Fruit fly (Drosophila melanogaster): ENCODE measurements around the gene Ack.

Gene Ack

dm6 chr3L:4142064-4142463, 34.1 kb downstream of the Ack start, which contains the start of gene CG32260:
Gene CG32260 (plus strand): TSS chr3L:4142364.
- no peak for TF ChIP-seq dan (GFP tag; IDR thresholded peaks at IDR 0.05)
- no peak for TF ChIP-seq CG43689 (GFP tag; IDR thresholded peaks at IDR 0.05)
- TF ChIP-seq Dad (GFP tag; optimal IDR thresholded peaks at IDR 0.05) = no peak
- no peak for TF ChIP-seq CG4360 (GFP tag; IDR thresholded peaks at IDR 0.05)
- peak; percentile 60 for TF ChIP-seq Ets65A (GFP tag)
- TF ChIP-seq kni (GFP tag; optimal IDR thresholded peaks at IDR 0.05) = no peak
- TF ChIP-seq trh (GFP tag; optimal IDR thresholded peaks at IDR 0.05) = no peak

DNA sequence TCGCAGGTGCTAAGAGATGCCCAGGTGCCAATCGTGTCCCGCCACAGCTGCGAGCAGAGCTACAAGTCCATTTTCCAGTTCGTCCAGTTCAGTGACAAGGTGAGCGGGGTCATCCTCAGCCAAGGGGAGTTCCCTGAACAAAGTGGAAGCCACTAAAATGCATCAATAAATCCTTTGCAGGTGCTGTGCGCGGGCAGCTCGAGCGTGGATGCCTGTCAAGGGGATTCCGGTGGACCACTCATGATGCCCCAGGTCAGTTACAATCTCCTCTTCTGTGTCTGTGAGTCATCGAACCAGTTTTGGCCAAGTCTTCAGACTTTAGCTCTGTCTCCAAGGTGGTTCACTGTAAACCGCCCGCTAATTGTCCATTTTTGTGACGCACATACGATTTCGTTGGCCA, 37.2 kb downstream of the Ack start:
- TF ChIP-seq danr (GFP tag; IDR thresholded peaks at IDR 0.05) (no peak), chinmo (GFP tag; IDR thresholded peaks at IDR 0.05; ENCODE audit: partially characterized antibody) (0 out of 4 replicates have a peak, but pooled peaks have one; percentile 24)

- TF ChIP-seq CHES-1-like (GFP tag; optimal IDR thresholded peaks at IDR 0.05) (no peak), jing (GFP tag; optimal IDR thresholded peaks at IDR 0.05) (no peak), CG8359 (GFP tag; optimal IDR thresholded peaks at IDR 0.05; ENCODE audit: borderline replicate concordance) (no peak), shn (GFP tag; optimal IDR thresholded peaks at IDR 0.05) (no peak), CG12769 (tag; optimal IDR thresholded peaks at IDR 0.05) (peak; percentile 67), Bgb (GFP tag; IDR thresholded peaks at IDR 0.05; ENCODE audit: partially characterized antibody) (no peak), sens (GFP tag) (peak; percentile 4), CG3995 (GFP tag; optimal IDR thresholded peaks at IDR 0.05) (peak; percentile 28), D (optimal IDR thresholded peaks at IDR 0.05) (no peak), D (GFP tag; optimal IDR thresholded peaks at IDR 0.05) (no peak), MBD-R2 (GFP tag; IDR thresholded peaks at IDR 0.05) (no peak), CG14667 (GFP tag; IDR thresholded peaks at IDR 0.05) (no peak), ham (GFP tag; IDR thresholded peaks at IDR 0.05) (0 out of 2 replicates have a peak, but pooled peaks have one; percentile 31), caup (GFP tag; optimal IDR thresholded peaks at IDR 0.05; ENCODE audit: severe bottlenecking) (no peak), CG3065 (GFP tag; optimal IDR thresholded peaks at IDR 0.05) (no peak), Rfx (GFP tag; IDR thresholded peaks at IDR 0.05) (peak; percentile 36; the same call in 1 of the 2 replicates), vvl (GFP tag; IDR thresholded peaks at IDR 0.05) (0 out of 2 replicates have a peak, but pooled peaks have one; percentile 21), CG4707 (GFP tag; optimal IDR thresholded peaks at IDR 0.05) (no peak), CG9727 (GFP tag; optimal IDR thresholded peaks at IDR 0.05) (no peak), CG16815 (GFP tag; optimal IDR thresholded peaks at IDR 0.05) (no peak), cas (GFP tag; IDR thresholded peaks at IDR 0.05) (no peak), CG13894 (tag; optimal IDR thresholded peaks at IDR 0.05) (peak; percentile 50), unc-4 (GFP tag; IDR thresholded peaks at IDR 0.05; ENCODE audit: partially characterized antibody) (0 out of 2 replicates have a peak, but pooled peaks have one; percentile 17), CG17385 (GFP tag; optimal IDR thresholded peaks at IDR 0.05) (no peak), CG34224 (GFP tag; IDR thresholded peaks at IDR 0.05; ENCODE audit: partially characterized antibody) (0 out of 3 replicates have a peak, but pooled peaks have one; percentile 17), h (optimal IDR thresholded peaks at IDR 0.05) (no peak), grn (GFP tag; optimal IDR thresholded peaks at IDR 0.05) (no peak), chinmo (GFP tag; IDR thresholded peaks at IDR 0.05; ENCODE audit: partially characterized antibody) (peak; percentile 76; the same call in 3 of the 4 replicates), CG10147 (GFP tag; optimal IDR thresholded peaks at IDR 0.05) (no peak), Deaf1 (tag; optimal IDR thresholded peaks at IDR 0.05) (peak; percentile 92), Hr39 (optimal IDR thresholded peaks at IDR 0.05) (no peak), CG11456 (GFP tag; IDR thresholded peaks at IDR 0.05) (0 out of 3 replicates have a peak, but pooled peaks have one; percentile 41), btn (GFP tag; optimal IDR thresholded peaks at IDR 0.05) (no peak), gfzf (GFP tag; optimal IDR thresholded peaks at IDR 0.05) (no peak), CG10267 (tag; optimal IDR thresholded peaks at IDR 0.05) (no peak), Med (GFP tag) (peak; percentile 73), CG13287 (GFP tag; IDR thresholded peaks at IDR 0.05; ENCODE audit: partially characterized antibody) (peak; percentile 12; the same call in 1 of the 2 replicates), amos (GFP tag; IDR thresholded peaks at IDR 0.05; ENCODE audit: partially characterized antibody) (peak; percentile 13; the same call in 1 of the 2 replicates)
Measured at dm6 chr3L:4148406-4148975, 40.5 kb downstream of the Ack start, which contains the start of gene CG1299. Gene CG1299 (plus strand): TSS chr3L:4148696.

Data from whole organism, embryonic.